Worm (Caenorhabditis elegans): ENCODE measurements around the gene bus-17.

bus-17 gene

DNA sequence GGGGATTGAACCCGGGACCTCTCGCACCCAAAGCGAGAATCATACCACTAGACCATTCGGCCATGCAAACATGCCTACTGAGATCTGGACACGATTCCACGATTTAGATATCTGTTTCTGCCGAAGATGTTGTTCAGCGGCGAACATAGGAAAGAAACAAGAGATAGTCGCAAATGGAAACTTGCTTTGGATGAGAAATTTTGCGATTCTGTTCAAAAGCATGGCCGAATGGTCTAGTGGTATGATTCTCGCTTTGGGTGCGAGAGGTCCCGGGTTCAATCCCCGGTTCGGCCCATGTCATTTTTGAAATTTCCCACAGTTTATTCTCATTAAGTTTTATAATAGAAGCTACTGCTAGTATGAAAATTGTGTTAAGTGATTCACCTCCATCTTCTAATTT is 30.5 kb upstream of the bus-17 start (continued):
- no peak for TF ChIP-seq pha-4 (GFP tag; IDR thresholded peaks at IDR 0.05)
- TF ChIP-seq pha-4 (tag; optimal IDR thresholded peaks at IDR 0.05) = no peak
- no peak for TF ChIP-seq ceh-20 (GFP tag; IDR thresholded peaks at IDR 0.05)
- TF ChIP-seq pqm-1 (tag; optimal IDR thresholded peaks at IDR 0.05) = no peak
- no peak for TF ChIP-seq Y5F2A.4 (GFP tag; optimal IDR thresholded peaks at IDR 0.05)
- no peak for TF ChIP-seq F10B5.3 (tag; optimal IDR thresholded peaks at IDR 0.05)
- TF ChIP-seq mes-2 (tag; optimal IDR thresholded peaks at IDR 0.05; ENCODE audit: poor library complexity, severe bottlenecking) = no peak
- TF ChIP-seq spr-3 (GFP tag; optimal IDR thresholded peaks at IDR 0.05) = peak; percentile 21
- TF ChIP-seq spr-1 (tag; optimal IDR thresholded peaks at IDR 0.05) = no peak
- TF ChIP-seq fkh-10 (GFP tag; optimal IDR thresholded peaks at IDR 0.05) = no peak
- no peak for TF ChIP-seq hif-1 (tag; optimal IDR thresholded peaks at IDR 0.05)
- no peak for TF ChIP-seq zip-11 (GFP tag; IDR thresholded peaks at IDR 0.05)
- no peak for TF ChIP-seq skn-1 (tag; optimal IDR thresholded peaks at IDR 0.05)
- no peak for TF ChIP-seq nhr-76 (tag; optimal IDR thresholded peaks at IDR 0.05)
- TF ChIP-seq daf-8 (GFP tag; IDR thresholded peaks at IDR 0.05) = no peak
- 0 out of 4 replicates have a peak, but pooled peaks of 1 of the 2 experiments have one; percentile 30 for TF ChIP-seq madf-5 (GFP tag; IDR thresholded peaks at IDR 0.05)
- no peak for TF ChIP-seq F44E2.7 (GFP tag; IDR thresholded peaks at IDR 0.05)
- TF ChIP-seq R02D3.7 (tag; optimal IDR thresholded peaks at IDR 0.05) = no peak
- TF ChIP-seq ZK337.2 (GFP tag; IDR thresholded peaks at IDR 0.05) = peak; percentile 41; the same call in 1 of the 2 replicates
- no peak for TF ChIP-seq fos-1 (tag; optimal IDR thresholded peaks at IDR 0.05)
- TF ChIP-seq mxl-3 (GFP tag; optimal IDR thresholded peaks at IDR 0.05) = peak; percentile 15
- 0 out of 2 replicates have a peak, but pooled peaks have one; percentile 24 for TF ChIP-seq D1046.2 (GFP tag; IDR thresholded peaks at IDR 0.05)
- peak; percentile 33 for TF ChIP-seq duxl-1 (tag; optimal IDR thresholded peaks at IDR 0.05; ENCODE audit: poor library complexity)
- TF ChIP-seq snpc-1.2 (GFP tag; IDR thresholded peaks at IDR 0.05) = peak; percentile 73
- TF ChIP-seq dpl-1 (GFP tag; optimal IDR thresholded peaks at IDR 0.05) = no peak
- peak; percentile 74 for TF ChIP-seq egl-43 (GFP tag; IDR thresholded peaks at IDR 0.05)
- no peak for TF ChIP-seq nhr-25 (tag; optimal IDR thresholded peaks at IDR 0.05; ENCODE audit: borderline replicate concordance, insufficient read depth)
- no peak for TF ChIP-seq ceh-28 (tag; optimal IDR thresholded peaks at IDR 0.05)
- no peak for TF ChIP-seq arid-1 (GFP tag; conservative IDR thresholded peaks at IDR 0.05)
- no peak for TF ChIP-seq ztf-7 (tag; optimal IDR thresholded peaks at IDR 0.05)
- no peak for TF ChIP-seq nhr-41 (GFP tag; IDR thresholded peaks at IDR 0.05)
- no peak for TF ChIP-seq hmg-1.1 (GFP tag; IDR thresholded peaks at IDR 0.05)
- peak; percentile 21 for TF ChIP-seq rbr-2 (tag; optimal IDR thresholded peaks at IDR 0.05)
- TF ChIP-seq zfp-2 (tag; optimal IDR thresholded peaks at IDR 0.05) = no peak
- TF ChIP-seq zag-1 (tag; optimal IDR thresholded peaks at IDR 0.05) = no peak
- no peak for TF ChIP-seq lin-13 (GFP tag; optimal IDR thresholded peaks at IDR 0.05)
- no peak for TF ChIP-seq hlh-11 (tag; optimal IDR thresholded peaks at IDR 0.05)
- TF ChIP-seq lim-7 (GFP tag; IDR thresholded peaks at IDR 0.05) = 0 out of 2 replicates have a peak, but pooled peaks have one; percentile 56
- no peak for TF ChIP-seq F26F4.8 (GFP tag; conservative IDR thresholded peaks at IDR 0.05)
- no peak for TF ChIP-seq T20F7.1 (GFP tag; optimal IDR thresholded peaks at IDR 0.05)
- no peak for TF ChIP-seq gei-8 (GFP tag; optimal IDR thresholded peaks at IDR 0.05)
- TF ChIP-seq T26A8.4 (GFP tag; IDR thresholded peaks at IDR 0.05) = peak; percentile 67; the same call in 1 of the 2 replicates
- no peak for TF ChIP-seq mxl-2 (GFP tag; conservative IDR thresholded peaks at IDR 0.05)
- TF ChIP-seq saeg-2 (GFP tag; IDR thresholded peaks at IDR 0.05) = no peak
- TF ChIP-seq sdz-12 (GFP tag; optimal IDR thresholded peaks at IDR 0.05) = no peak
- TF ChIP-seq ceh-32 (tag; optimal IDR thresholded peaks at IDR 0.05; ENCODE audit: poor library complexity) = no peak
- no peak for TF ChIP-seq mep-1 (tag; optimal IDR thresholded peaks at IDR 0.05)
- TF ChIP-seq snpc-4 (tag; optimal IDR thresholded peaks at IDR 0.05) = no peak
- no peak for TF ChIP-seq Y75B8A.6 (GFP tag; IDR thresholded peaks at IDR 0.05)
- no peak for TF ChIP-seq egl-27 (tag; optimal IDR thresholded peaks at IDR 0.05)
- TF ChIP-seq zfp-3 (GFP tag; conservative IDR thresholded peaks at IDR 0.05) = no peak
- TF ChIP-seq unc-39 (tag; optimal IDR thresholded peaks at IDR 0.05) = no peak

Data from whole organism, L4 larva.